Fruit fly (Drosophila melanogaster): ENCODE results near the gene ClpP.

DNA sequence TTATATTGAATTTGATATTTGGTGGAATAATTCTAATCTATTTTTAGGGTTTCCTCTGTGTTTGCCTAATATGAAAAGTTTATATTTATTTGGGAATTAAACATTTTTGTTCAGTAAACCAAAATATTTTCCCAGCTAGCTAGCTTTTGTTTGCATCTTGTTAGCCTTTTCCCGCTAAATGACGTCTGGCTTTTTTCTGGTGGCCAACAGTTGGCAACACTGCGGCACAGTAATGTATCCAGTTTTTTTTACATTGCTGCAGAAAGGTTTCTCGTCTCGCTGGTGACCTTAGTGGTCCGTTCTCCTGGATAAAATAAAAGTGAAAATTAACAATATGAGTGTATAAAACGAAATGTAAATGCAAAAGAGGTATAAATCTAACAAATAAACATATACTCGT is 7.6 kb downstream of the ClpP start, which contains the start of gene lft:
- TF ChIP-seq cic (GFP tag; optimal IDR thresholded peaks at IDR 0.05): no peak
- no peak for TF ChIP-seq tj (GFP tag; optimal IDR thresholded peaks at IDR 0.05)
- no peak for TF ChIP-seq bab1 (GFP tag; optimal IDR thresholded peaks at IDR 0.05)
- no peak for TF ChIP-seq CG5204 (GFP tag; optimal IDR thresholded peaks at IDR 0.05)
- no peak for TF ChIP-seq cnc (optimal IDR thresholded peaks at IDR 0.05)
- no peak for TF ChIP-seq CG14711 (tag; optimal IDR thresholded peaks at IDR 0.05)
- TF ChIP-seq ovo (GFP tag; optimal IDR thresholded peaks at IDR 0.05): no peak
- TF ChIP-seq kay (GFP tag; ENCODE audit: borderline replicate concordance): no peak

Measured in whole organism, adult.